Worm (Caenorhabditis elegans): ENCODE measurements around the gene adt-3.

Gene adt-3

ce11 chrX:3901389-3901788 is 30.1 kb upstream of the adt-3 start:
- TF ChIP-seq isw-1 (GFP tag; IDR thresholded peaks at IDR 0.05) (no peak), nhr-47 (tag; optimal IDR thresholded peaks at IDR 0.05) (no peak), ceh-63 (GFP tag; optimal IDR thresholded peaks at IDR 0.05) (no peak), elt-3 (tag; optimal IDR thresholded peaks at IDR 0.05) (no peak), mdl-1 (tag; optimal IDR thresholded peaks at IDR 0.05) (no peak), lin-14 (GFP tag; optimal IDR thresholded peaks at IDR 0.05) (peak; percentile 35), fkh-10 (GFP tag; optimal IDR thresholded peaks at IDR 0.05) (peak; percentile 96), ces-1 (GFP tag; optimal IDR thresholded peaks at IDR 0.05) (no peak), pqm-1 (tag; optimal IDR thresholded peaks at IDR 0.05) (no peak), lin-35 (GFP tag; optimal IDR thresholded peaks at IDR 0.05) (no peak)

ce11 chrX:3904568-3904967 is 26.9 kb upstream of the adt-3 start, which contains the start of gene sup-12:
sup-12 (plus strand) TSS chrX:3904584.
- TF ChIP-seq dsc-1 (tag; optimal IDR thresholded peaks at IDR 0.05) (peak; percentile 85), Y116A8C.19 (tag; optimal IDR thresholded peaks at IDR 0.05; ENCODE audit: borderline replicate concordance) (no peak), xbp-1 (tag; optimal IDR thresholded peaks at IDR 0.05) (no peak), nhr-47 (tag; optimal IDR thresholded peaks at IDR 0.05) (no peak), sptf-1 (tag; optimal IDR thresholded peaks at IDR 0.05) (no peak), fkh-4 (tag; optimal IDR thresholded peaks at IDR 0.05; ENCODE audit: borderline replicate concordance) (peak; percentile 31), ceh-63 (GFP tag; optimal IDR thresholded peaks at IDR 0.05) (no peak), dpl-1 (GFP tag; optimal IDR thresholded peaks at IDR 0.05) (no peak), elt-2 (tag; optimal IDR thresholded peaks at IDR 0.05) (no peak), nhr-84 (tag; optimal IDR thresholded peaks at IDR 0.05) (no peak), jun-1 (tag; optimal IDR thresholded peaks at IDR 0.05) (no peak), nhr-90 (tag; optimal IDR thresholded peaks at IDR 0.05; ENCODE audit: poor library complexity) (no peak), zip-4 (GFP tag; optimal IDR thresholded peaks at IDR 0.05) (no peak), fkh-8 (tag; optimal IDR thresholded peaks at IDR 0.05) (no peak), fos-1 (tag; optimal IDR thresholded peaks at IDR 0.05) (no peak)

- TF ChIP-seq nhr-90 (tag; optimal IDR thresholded peaks at IDR 0.05; ENCODE audit: poor library complexity), result no peak
- no peak for TF ChIP-seq nhr-12 (tag; optimal IDR thresholded peaks at IDR 0.05)
- no peak for TF ChIP-seq skn-1 (tag; optimal IDR thresholded peaks at IDR 0.05)
- no peak for TF ChIP-seq dsc-1 (tag; optimal IDR thresholded peaks at IDR 0.05)
- TF ChIP-seq egl-27 (tag; optimal IDR thresholded peaks at IDR 0.05), result no peak
- no peak for TF ChIP-seq tbx-2 (tag; optimal IDR thresholded peaks at IDR 0.05)
- no peak for TF ChIP-seq ceh-82 (tag; optimal IDR thresholded peaks at IDR 0.05)
- no peak for TF ChIP-seq sptf-1 (tag; optimal IDR thresholded peaks at IDR 0.05)
- no peak for TF ChIP-seq rnt-1 (tag; optimal IDR thresholded peaks at IDR 0.05)
- no peak for TF ChIP-seq unc-62 (GFP tag; optimal IDR thresholded peaks at IDR 0.05)
- no peak for TF ChIP-seq egl-13 (tag; optimal IDR thresholded peaks at IDR 0.05)
- no peak for TF ChIP-seq elt-3 (tag; optimal IDR thresholded peaks at IDR 0.05)
- no peak for TF ChIP-seq pag-3 (tag; optimal IDR thresholded peaks at IDR 0.05; ENCODE audit: borderline replicate concordance, insufficient read depth)
- TF ChIP-seq C16A3.4 (tag; optimal IDR thresholded peaks at IDR 0.05), result no peak
- TF ChIP-seq lir-3 (tag; optimal IDR thresholded peaks at IDR 0.05; ENCODE audit: poor library complexity), result no peak
- TF ChIP-seq ceh-63 (GFP tag; optimal IDR thresholded peaks at IDR 0.05), result no peak
- no peak for TF ChIP-seq efl-1 (optimal IDR thresholded peaks at IDR 0.05)
- no peak for TF ChIP-seq efl-1 (GFP tag; optimal IDR thresholded peaks at IDR 0.05 in 1 of 2)
Observed at ce11 chrX:3911280-3911679, 20.2 kb upstream of the adt-3 start, which contains the start of gene T22B2.5. T22B2.5 (minus strand) TSS chrX:3911380.

ce11 chrX:3914273-3914672 is 17.2 kb upstream of the adt-3 start:
- TF ChIP-seq snu-23 (GFP tag; optimal IDR thresholded peaks at IDR 0.05) (peak; percentile 7), skn-1 (tag; optimal IDR thresholded peaks at IDR 0.05) (peak; percentile 23), C16A3.4 (tag; optimal IDR thresholded peaks at IDR 0.05) (peak; percentile 2), elt-2 (tag; optimal IDR thresholded peaks at IDR 0.05) (no peak), ama-1 (optimal IDR thresholded peaks at IDR 0.05) (no peak), nhr-19 (GFP tag; conservative IDR thresholded peaks at IDR 0.05) (peak; percentile 30; the same call in 1 of the 2 replicates), unc-130 (tag; optimal IDR thresholded peaks at IDR 0.05) (peak; percentile 14), rnt-1 (tag; optimal IDR thresholded peaks at IDR 0.05) (peak; percentile 61)

Data from whole organism, L1 larva.